Worm (Caenorhabditis elegans): Measurements from ENCODE around the gene Y39B6A.37.

The Y39B6A.37 gene

DNA sequence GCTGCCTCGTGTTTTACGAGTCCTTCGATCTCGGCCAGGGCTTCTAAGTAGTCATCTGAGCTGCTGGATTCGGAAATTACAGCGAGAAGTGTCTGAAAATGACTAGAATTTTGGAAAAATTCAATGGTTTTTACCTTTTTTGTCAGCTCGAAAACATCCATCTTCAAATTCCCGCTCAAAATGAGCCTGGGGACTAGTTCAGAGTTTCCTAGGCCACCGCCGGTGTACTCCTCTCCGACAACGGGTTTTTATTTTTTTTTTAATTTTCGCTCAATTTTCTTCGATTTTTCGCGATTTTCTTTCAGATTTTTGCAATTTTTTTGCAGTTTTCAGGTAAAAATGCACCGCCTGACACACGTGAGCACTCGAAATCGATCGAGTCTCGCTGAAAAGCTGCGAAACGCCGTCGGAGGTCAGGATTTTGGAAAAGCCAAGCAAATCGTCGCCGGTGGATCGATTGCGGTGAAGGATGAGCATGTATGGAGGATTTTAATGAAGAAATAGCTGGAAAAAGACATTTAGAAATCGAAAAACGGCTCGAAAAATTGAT, 9.6 kb upstream of the Y39B6A.37 start, which contains the start of the genes mrps-35 and sws-1:
Gene mrps-35, plus strand, starts transcription at position 327 of the 550 bp plus-strand sequence.
Gene sws-1, minus strand, starts transcription at position 500 of the 550 bp plus-strand sequence.
- TF ChIP-seq lsy-12 (tag; optimal IDR thresholded peaks at IDR 0.05): peak; percentile 69
- TF ChIP-seq nhr-28 (tag; optimal IDR thresholded peaks at IDR 0.05): no peak
- peak; percentile 63 for TF ChIP-seq nfya-1 (tag; optimal IDR thresholded peaks at IDR 0.05; ENCODE audit: insufficient read depth)
- peak; percentile 11 for TF ChIP-seq elt-2 (tag; optimal IDR thresholded peaks at IDR 0.05)
- TF ChIP-seq ztf-4 (tag; optimal IDR thresholded peaks at IDR 0.05): no peak
- no peak for TF ChIP-seq nhr-67 (tag; optimal IDR thresholded peaks at IDR 0.05)
- peak; percentile 76 for TF ChIP-seq nhr-23 (tag; optimal IDR thresholded peaks at IDR 0.05)
- peak; percentile 72 for TF ChIP-seq pha-4 (tag; optimal IDR thresholded peaks at IDR 0.05)
- TF ChIP-seq eor-1 (tag; optimal IDR thresholded peaks at IDR 0.05): peak in 1 of 2 experiments; percentile 43
- TF ChIP-seq lin-15B (tag; optimal IDR thresholded peaks at IDR 0.05): peak; percentile 58
- peak; percentile 20 for TF ChIP-seq hmg-11 (tag; optimal IDR thresholded peaks at IDR 0.05)
- TF ChIP-seq lin-39 (tag; optimal IDR thresholded peaks at IDR 0.05): peak; percentile 3
- TF ChIP-seq nhr-76 (tag; optimal IDR thresholded peaks at IDR 0.05): no peak
- peak; percentile 31 for TF ChIP-seq snpc-4 (tag; optimal IDR thresholded peaks at IDR 0.05)
- peak; percentile 74 for TF ChIP-seq nhr-43 (tag; optimal IDR thresholded peaks at IDR 0.05; ENCODE audit: poor library complexity, severe bottlenecking)

DNA sequence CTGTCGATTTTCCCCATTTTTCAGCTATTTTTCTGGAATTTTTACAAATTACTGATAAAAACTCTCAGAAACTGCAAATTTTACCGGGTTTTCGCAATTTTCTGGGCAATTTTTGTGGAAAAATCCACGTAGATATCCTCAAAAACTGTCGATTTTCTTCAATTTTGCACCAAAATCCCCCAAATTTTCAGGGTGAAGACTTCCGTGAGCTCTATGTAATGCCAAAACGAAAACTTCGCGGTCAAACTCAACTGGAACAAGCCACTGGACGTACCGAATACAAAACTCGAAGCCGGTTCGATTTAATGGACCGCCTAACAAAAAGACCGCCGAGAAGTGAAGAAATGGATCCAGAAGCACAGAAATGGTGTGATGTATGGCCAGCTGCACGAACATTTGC, 8.9 kb upstream of the Y39B6A.37 start:
- TF ChIP-seq mdl-1 (tag; optimal IDR thresholded peaks at IDR 0.05) (no peak), aly-2 (tag; optimal IDR thresholded peaks at IDR 0.05) (no peak), nhr-67 (tag; optimal IDR thresholded peaks at IDR 0.05) (no peak), snpc-4 (tag; optimal IDR thresholded peaks at IDR 0.05) (no peak), daf-12 (tag; optimal IDR thresholded peaks at IDR 0.05) (no peak), fkh-10 (GFP tag; optimal IDR thresholded peaks at IDR 0.05) (no peak), lsy-12 (tag; optimal IDR thresholded peaks at IDR 0.05) (no peak), ZK546.5 (tag; optimal IDR thresholded peaks at IDR 0.05) (no peak), nhr-12 (tag; optimal IDR thresholded peaks at IDR 0.05) (no peak)

DNA sequence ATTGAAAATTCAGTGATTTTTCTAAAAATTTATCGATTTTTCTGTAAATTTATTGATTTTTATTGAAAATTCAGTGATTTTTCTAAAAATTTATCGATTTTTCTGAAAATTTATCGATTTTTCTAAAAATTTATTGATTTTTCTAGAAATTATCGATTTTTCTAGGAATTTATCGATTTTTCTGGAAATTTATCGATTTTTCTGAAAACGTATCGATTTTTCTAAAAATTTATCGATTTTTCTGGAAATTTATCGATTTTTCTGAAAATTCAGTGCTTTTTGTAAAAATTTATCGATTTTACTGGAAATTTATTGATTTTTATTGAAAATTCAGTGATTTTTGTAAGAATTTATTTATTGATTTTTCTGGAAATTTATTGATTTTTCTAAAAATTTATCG, 6.0 kb upstream of the Y39B6A.37 start:
- peak; percentile 83 for TF ChIP-seq ceh-28 (tag; optimal IDR thresholded peaks at IDR 0.05)

DNA sequence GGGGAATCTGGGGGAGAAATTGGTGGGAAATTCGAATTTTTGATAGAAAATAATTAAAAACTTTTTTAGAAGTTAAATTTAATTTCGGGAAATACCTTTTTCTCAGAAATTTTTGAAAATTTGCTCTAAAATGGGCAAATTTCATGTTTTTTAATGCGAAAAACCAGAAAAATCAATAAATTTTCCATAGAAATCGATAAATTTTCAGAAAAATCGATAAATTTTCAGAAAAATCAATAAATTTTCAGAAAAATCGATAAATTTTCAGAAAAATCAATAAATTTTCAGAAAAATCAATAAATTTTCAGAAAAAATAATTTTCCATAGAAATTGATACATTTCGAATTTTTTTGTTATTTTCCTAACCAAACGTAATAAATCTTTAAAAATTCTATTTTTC, 4.5 kb upstream of the Y39B6A.37 start:
- no peak for TF ChIP-seq ceh-9 (tag; optimal IDR thresholded peaks at IDR 0.05)
- peak; percentile 90 for TF ChIP-seq ceh-28 (tag; optimal IDR thresholded peaks at IDR 0.05)
- TF ChIP-seq R02D3.7 (tag; optimal IDR thresholded peaks at IDR 0.05): no peak
- TF ChIP-seq nhr-25 (tag; optimal IDR thresholded peaks at IDR 0.05): no peak

DNA sequence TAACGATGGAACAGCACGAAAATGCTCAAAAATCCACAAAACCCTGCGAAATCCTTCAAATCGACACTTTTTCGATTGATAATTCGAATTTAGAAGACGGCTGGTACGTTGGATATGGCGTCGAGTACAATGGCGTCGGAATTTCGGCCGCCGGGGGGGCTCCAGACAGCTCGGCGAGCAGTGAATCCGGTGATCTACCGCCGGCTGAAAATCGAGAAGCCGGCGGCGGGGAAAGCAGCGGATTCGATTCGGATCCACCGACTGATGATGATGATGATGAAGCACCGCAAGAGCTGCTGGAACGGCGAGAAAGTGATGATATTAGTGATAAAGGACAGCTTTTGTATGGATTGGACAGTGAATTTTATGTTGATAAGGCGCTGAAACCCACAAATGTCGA, 307 bp downstream of the Y39B6A.37 start:
- no peak for TF ChIP-seq fkh-10 (GFP tag; optimal IDR thresholded peaks at IDR 0.05)
- TF ChIP-seq nhr-77 (tag; optimal IDR thresholded peaks at IDR 0.05): no peak
- no peak for TF ChIP-seq pqm-1 (tag; optimal IDR thresholded peaks at IDR 0.05)

DNA sequence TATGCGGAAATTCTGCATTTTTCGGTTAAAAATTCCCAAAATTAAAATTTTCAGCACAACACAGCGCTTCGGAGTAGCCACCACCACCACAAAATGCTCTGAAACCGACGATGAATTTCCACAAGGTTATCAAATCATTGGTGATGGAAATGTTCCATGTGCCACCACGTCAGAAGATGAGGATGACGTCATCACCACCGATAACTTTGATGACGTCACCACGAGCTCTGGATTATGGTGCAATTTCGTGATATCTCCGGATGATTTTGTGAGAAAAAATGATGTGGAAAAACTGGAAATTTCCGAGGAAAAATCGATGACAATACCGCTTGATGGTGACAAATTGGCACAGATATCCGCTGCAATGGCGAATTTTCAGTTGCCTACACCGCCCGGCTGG, 2.4 kb downstream of the Y39B6A.37 start:
- no peak for TF ChIP-seq ztf-11 (tag; optimal IDR thresholded peaks at IDR 0.05)
- no peak for TF ChIP-seq jun-1 (tag; optimal IDR thresholded peaks at IDR 0.05)
- TF ChIP-seq pqm-1 (tag; optimal IDR thresholded peaks at IDR 0.05): no peak
- no peak for TF ChIP-seq ceh-9 (tag; optimal IDR thresholded peaks at IDR 0.05)
- TF ChIP-seq eor-1 (tag; optimal IDR thresholded peaks at IDR 0.05): no peak

DNA sequence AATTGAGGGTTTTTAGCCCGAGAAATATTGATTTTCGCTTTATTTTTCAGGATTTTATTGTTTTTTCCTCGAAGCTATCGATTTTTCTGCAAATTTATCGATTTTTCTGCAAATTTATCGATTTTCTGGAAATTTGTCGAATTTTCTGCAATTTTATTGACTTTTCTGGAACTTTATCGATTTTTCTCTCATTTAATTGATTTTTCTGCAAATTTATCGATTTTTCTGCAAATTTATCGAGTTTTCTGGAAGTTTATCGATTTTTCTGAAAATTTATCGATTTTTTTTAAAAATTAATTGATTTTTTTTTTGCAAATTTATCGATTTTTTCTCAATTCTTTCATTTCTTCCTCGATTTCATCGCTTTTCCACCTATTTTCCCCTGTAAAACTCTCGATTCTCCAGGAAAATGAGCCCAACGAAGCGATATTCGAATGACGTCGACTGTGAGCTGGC, 2.9 kb downstream of the Y39B6A.37 start, which contains the start of gene gtf-2F2:
Gene gtf-2F2, plus strand, starts transcription at position 406 of the 456 bp plus-strand sequence.
- no peak for TF ChIP-seq nhr-76 (tag; optimal IDR thresholded peaks at IDR 0.05)
- TF ChIP-seq ztf-4 (tag; optimal IDR thresholded peaks at IDR 0.05): no peak
- no peak for TF ChIP-seq elt-1 (tag; optimal IDR thresholded peaks at IDR 0.05)
- TF ChIP-seq mdl-1 (tag; optimal IDR thresholded peaks at IDR 0.05): no peak
- no peak for TF ChIP-seq pqm-1 (tag; optimal IDR thresholded peaks at IDR 0.05)
- no peak for TF ChIP-seq fos-1 (tag; optimal IDR thresholded peaks at IDR 0.05)
- no peak for TF ChIP-seq aly-2 (tag; optimal IDR thresholded peaks at IDR 0.05)
- TF ChIP-seq ceh-28 (tag; optimal IDR thresholded peaks at IDR 0.05): peak; percentile 94

Measured in whole organism, L3 larva.